Worm (Caenorhabditis elegans): ENCODE results near the gene kin-16.
"Not testable (repeated sequence)": the region's sequence is repeated elsewhere in the genome, so short reads cannot be mapped to it uniquely, and the experiment has no call there.

The kin-16 gene

DNA sequence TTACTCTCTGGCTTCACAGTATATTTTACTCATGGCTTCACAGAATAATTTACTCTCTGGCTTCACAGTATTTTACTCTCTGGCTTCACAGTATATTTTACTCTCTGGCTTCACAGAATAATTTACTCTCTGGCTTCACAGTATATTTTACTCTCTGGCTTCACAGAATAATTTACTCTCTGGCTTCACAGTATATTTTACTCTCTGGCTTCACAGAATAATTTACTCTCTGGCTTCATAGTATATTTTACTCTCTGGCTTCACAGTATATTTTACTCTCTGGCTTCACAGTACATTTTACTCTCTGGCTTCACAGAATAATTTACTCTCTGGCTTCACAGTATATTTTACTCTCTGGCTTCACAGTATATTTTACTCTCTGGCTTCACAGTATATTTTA is 30.9 kb downstream of the kin-16 start:
- TF ChIP-seq unc-62 (GFP tag; optimal IDR thresholded peaks at IDR 0.05 in 1 of 2): peak in 1 of 2 experiments; percentile 53
- not testable (repeated sequence) for TF ChIP-seq unc-62 (tag; optimal IDR thresholded peaks at IDR 0.05)

ce11 chrII:9403846-9404245 is 32.1 kb downstream of the kin-16 start, which contains the start of gene Y51B9A.5:
Gene Y51B9A.5, plus strand, starts transcription at chrII:9404146.
- no peak for TF ChIP-seq nhr-111 (GFP tag; optimal IDR thresholded peaks at IDR 0.05)
- TF ChIP-seq nhr-77 (tag; optimal IDR thresholded peaks at IDR 0.05): no peak
- TF ChIP-seq nhr-102 (tag; optimal IDR thresholded peaks at IDR 0.05): no peak
- no peak for TF ChIP-seq saeg-2 (GFP tag; IDR thresholded peaks at IDR 0.05)
- no peak for TF ChIP-seq F49E8.2 (tag; optimal IDR thresholded peaks at IDR 0.05; ENCODE audit: borderline replicate concordance)
- TF ChIP-seq Y48G9A.11 (GFP tag; IDR thresholded peaks at IDR 0.05): no peak
- TF ChIP-seq unc-39 (tag; optimal IDR thresholded peaks at IDR 0.05): no peak
- no peak for TF ChIP-seq cey-2 (tag; optimal IDR thresholded peaks at IDR 0.05; ENCODE audit: borderline replicate concordance, insufficient read depth)
- no peak for TF ChIP-seq tag-97 (GFP tag; IDR thresholded peaks at IDR 0.05)
- TF ChIP-seq aha-1 (tag): no peak
- TF ChIP-seq nhr-28 (tag; optimal IDR thresholded peaks at IDR 0.05): no peak
- TF ChIP-seq ceh-62 (tag; optimal IDR thresholded peaks at IDR 0.05): no peak
- no peak for TF ChIP-seq madf-5 (GFP tag; IDR thresholded peaks at IDR 0.05)
- no peak for TF ChIP-seq gei-8 (GFP tag; optimal IDR thresholded peaks at IDR 0.05)
- no peak for TF ChIP-seq D1046.2 (GFP tag; IDR thresholded peaks at IDR 0.05)
- no peak for TF ChIP-seq egl-27 (tag; optimal IDR thresholded peaks at IDR 0.05)
- no peak for TF ChIP-seq R02D3.7 (tag; optimal IDR thresholded peaks at IDR 0.05)
- TF ChIP-seq dmd-6 (GFP tag; IDR thresholded peaks at IDR 0.05): no peak
- no peak for TF ChIP-seq pha-4 (GFP tag; IDR thresholded peaks at IDR 0.05)
- no peak for TF ChIP-seq pha-4 (tag; optimal IDR thresholded peaks at IDR 0.05)

DNA sequence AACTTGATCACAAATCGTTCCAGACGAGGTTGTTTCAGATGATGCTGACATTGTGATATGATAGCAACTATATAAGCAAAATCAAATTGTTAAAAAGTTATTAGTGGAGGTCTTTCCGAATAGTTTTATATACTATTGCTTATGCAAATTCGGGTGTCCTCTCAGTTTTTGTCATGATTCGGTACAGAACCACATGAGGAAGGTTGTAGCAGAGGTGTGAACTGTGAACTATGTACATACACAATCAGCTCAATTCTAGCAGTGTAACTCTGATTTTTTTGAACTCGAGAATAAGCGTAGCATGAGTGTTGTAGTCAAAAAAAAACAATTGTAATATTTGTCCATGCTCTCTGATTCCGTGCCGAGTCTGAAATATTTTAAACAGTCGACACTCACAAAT is 32.8 kb downstream of the kin-16 start, which contains the start of gene Y51B9A.6:
Gene Y51B9A.6, minus strand, starts transcription at position 101 of the 400 bp plus-strand sequence.
- peak; percentile 35 for TF ChIP-seq aha-1 (tag)
- TF ChIP-seq unc-39 (tag; optimal IDR thresholded peaks at IDR 0.05): no peak

- TF ChIP-seq fkh-10 (GFP tag; optimal IDR thresholded peaks at IDR 0.05) (no peak), lin-1 (GFP tag; IDR thresholded peaks at IDR 0.05) (no peak), nhr-76 (tag; optimal IDR thresholded peaks at IDR 0.05) (no peak), hlh-11 (tag; optimal IDR thresholded peaks at IDR 0.05) (no peak), daf-12 (tag; optimal IDR thresholded peaks at IDR 0.05) (no peak), egl-27 (tag; optimal IDR thresholded peaks at IDR 0.05) (no peak), lim-7 (GFP tag; IDR thresholded peaks at IDR 0.05) (no peak), nhr-102 (tag; optimal IDR thresholded peaks at IDR 0.05) (no peak), mep-1 (tag; optimal IDR thresholded peaks at IDR 0.05) (no peak), nhr-111 (GFP tag; optimal IDR thresholded peaks at IDR 0.05) (no peak), dmd-8 (GFP tag; IDR thresholded peaks at IDR 0.05) (no peak), daf-16 (GFP tag; optimal IDR thresholded peaks at IDR 0.05) (no peak), daf-16 (tag; optimal IDR thresholded peaks at IDR 0.05) (no peak), nhr-42 (GFP tag; IDR thresholded peaks at IDR 0.05) (no peak), dpl-1 (GFP tag; optimal IDR thresholded peaks at IDR 0.05) (no peak), Y75B8A.6 (GFP tag; IDR thresholded peaks at IDR 0.05) (no peak), T26A8.4 (GFP tag; IDR thresholded peaks at IDR 0.05) (no peak), duxl-1 (tag; optimal IDR thresholded peaks at IDR 0.05; ENCODE audit: poor library complexity) (no peak), rbr-2 (tag; optimal IDR thresholded peaks at IDR 0.05) (no peak)
Measured at ce11 chrII:9399746-9400145, 36.2 kb downstream of the kin-16 start, which contains the start of gene Y51B9A.7. Gene Y51B9A.7, plus strand, starts transcription at chrII:9400046.

Measured in whole organism, L4 larva.